Fruit fly (Drosophila melanogaster) whole organism, embryonic: Measurements from ENCODE around the gene Tailor.

Experiments used
- Blimp-1 ChIP-seq: fragments of 200-800 bp; sonication (Bioruptor generic); optimal IDR thresholded peaks from 3 replicates; lab custom pipeline; 2018; ENCODE audit warnings: missing biosample characterization, missing genetic modification characterization, mild to moderate bottlenecking, moderate library complexity, missing genetic modification reagents
- CG10267 ChIP-seq: fragments of 200-800 bp; sonication (Bioruptor generic); optimal IDR thresholded peaks from 2 replicates; lab custom pipeline; 2018; ENCODE audit warnings: missing biosample characterization, mild to moderate bottlenecking, missing genetic modification characterization, moderate library complexity
- CG10462 ChIP-seq: fragments of 200-800 bp; sonication (Bioruptor generic); optimal IDR thresholded peaks from 2 replicates; lab custom pipeline; 2016; ENCODE audit warnings: missing biosample characterization, missing genetic modification characterization
- CG10979 ChIP-seq: fragments of 200-800 bp; sonication (Bioruptor generic); optimal IDR thresholded peaks from 2 replicates; lab custom pipeline; 2018; ENCODE audit warnings: missing biosample characterization, mild to moderate bottlenecking, missing genetic modification characterization, moderate library complexity
- CG11723 ChIP-seq: fragments of 200-800 bp; sonication (Bioruptor generic); optimal IDR thresholded peaks from 2 replicates; lab custom pipeline; 2017; ENCODE audit warnings: missing biosample characterization, mild to moderate bottlenecking, missing genetic modification characterization
- CG12104 ChIP-seq: fragments of 200-800 bp; sonication (Bioruptor generic); optimal IDR thresholded peaks from 3 replicates; lab custom pipeline; 2016; ENCODE audit warnings: missing biosample characterization, missing genetic modification characterization
- CG13287 ChIP-seq: fragments of 200-800 bp; sonication (Bioruptor generic); IDR thresholded peaks from 2 replicates; pipeline ENCODE4 v1.3.6; 2022; ENCODE audit warnings: missing biosample characterization, missing genetic modification characterization; ENCODE audit not compliant: partially characterized antibody
- CG13894 ChIP-seq: fragments of 200-800 bp; sonication (Bioruptor generic); optimal IDR thresholded peaks from 3 replicates; lab custom pipeline; 2018; ENCODE audit warnings: missing biosample characterization, mild to moderate bottlenecking, missing genetic modification characterization, moderate library complexity
- CG14050 ChIP-seq: fragments of 200-800 bp; sonication (Bioruptor generic); IDR thresholded peaks from 3 replicates; pipeline ENCODE4 v1.3.6; 2022; ENCODE audit warnings: missing biosample characterization, missing genetic modification characterization
- CG15696 ChIP-seq: fragments of 200-800 bp; sonication (Bioruptor generic); optimal IDR thresholded peaks from 2 replicates; lab custom pipeline; 2019; ENCODE audit warnings: missing biosample characterization, mild to moderate bottlenecking, missing genetic modification characterization, moderate library complexity
- CG17328 ChIP-seq: fragments of 200-800 bp; sonication (Bioruptor generic); IDR thresholded peaks from 2 replicates; pipeline ENCODE4 v1.3.6; 2022; ENCODE audit warnings: missing biosample characterization, missing genetic modification characterization
- CG17802 ChIP-seq: fragments of 200-800 bp; sonication (Bioruptor generic); optimal IDR thresholded peaks from 2 replicates; lab custom pipeline; 2018; ENCODE audit warnings: missing biosample characterization, mild to moderate bottlenecking, missing genetic modification characterization, moderate library complexity
- CG18476 ChIP-seq: fragments of 200-800 bp; sonication (Bioruptor generic); optimal IDR thresholded peaks from 2 replicates; lab custom pipeline; 2016; ENCODE audit warnings: missing biosample characterization, mild to moderate bottlenecking, missing genetic modification characterization
- CG2129 ChIP-seq: fragments of 200-800 bp; sonication (Bioruptor generic); IDR thresholded peaks from 2 replicates; pipeline ENCODE4 v1.3.6; 2022; ENCODE audit warnings: missing biosample characterization, missing genetic modification characterization; ENCODE audit not compliant: partially characterized antibody
- CG3281 ChIP-seq: fragments of 200-800 bp; sonication (Bioruptor generic); optimal IDR thresholded peaks from 3 replicates; lab custom pipeline; 2017; ENCODE audit warnings: missing biosample characterization, mild to moderate bottlenecking, missing genetic modification characterization
- CG33213 ChIP-seq: fragments of 200-800 bp; sonication (Bioruptor generic); optimal IDR thresholded peaks from 3 replicates; lab custom pipeline; 2016; ENCODE audit warnings: missing biosample characterization, missing genetic modification characterization
- CG3726 ChIP-seq: fragments of 200-800 bp; sonication (Bioruptor generic); IDR thresholded peaks from 3 replicates; pipeline ENCODE4, ENCODE4 v1.3.6; 2022; ENCODE audit warnings: missing biosample characterization, missing genetic modification characterization
- CG4282 ChIP-seq: fragments of 200-800 bp; sonication (Bioruptor generic); optimal IDR thresholded peaks from 2 replicates; lab custom pipeline; 2016; ENCODE audit warnings: missing biosample characterization, missing genetic modification characterization
- CG6689 ChIP-seq: fragments of 200-800 bp; sonication (Bioruptor generic); IDR thresholded peaks from 2 replicates; pipeline ENCODE4 v1.3.6; 2022; ENCODE audit warnings: missing biosample characterization, missing genetic modification characterization
- CG7271 ChIP-seq: fragments of 200-800 bp; sonication (Bioruptor generic); optimal IDR thresholded peaks from 2 replicates; lab custom pipeline; 2018; ENCODE audit warnings: missing biosample characterization, mild to moderate bottlenecking, missing genetic modification characterization, moderate library complexity
- CG8388 ChIP-seq: fragments of 200-800 bp; sonication (Bioruptor generic); optimal IDR thresholded peaks from 2 replicates; lab custom pipeline; 2019; ENCODE audit warnings: missing biosample characterization, mild to moderate bottlenecking, missing genetic modification characterization, moderate library complexity
- CG8478 ChIP-seq: fragments of >200 bp; optimal IDR thresholded peaks from 2 replicates; lab custom pipeline; 2018
- CG8944 ChIP-seq: fragments of 200-800 bp; sonication (Bioruptor generic); optimal IDR thresholded peaks from 3 replicates; lab custom pipeline; 2016; ENCODE audit warnings: missing biosample characterization, missing genetic modification characterization
- D19B ChIP-seq: fragments of 200-800 bp; sonication (Bioruptor generic); optimal IDR thresholded peaks from 2 replicates; lab custom pipeline; 2017; ENCODE audit warnings: missing biosample characterization, mild to moderate bottlenecking, missing genetic modification characterization
- Dip2 ChIP-seq: fragments of 200-800 bp; sonication (Bioruptor generic); IDR thresholded peaks from 2 replicates; pipeline ENCODE4 v1.3.6; 2022; ENCODE audit warnings: missing biosample characterization, missing genetic modification characterization
- Doc2 ChIP-seq: fragments of 200-800 bp; sonication (Bioruptor generic); IDR thresholded peaks from 2 replicates; pipeline ENCODE4 v1.3.6; 2022; ENCODE audit warnings: missing biosample characterization, missing genetic modification characterization
- Hsf ChIP-seq: fragments of 200-800 bp; sonication (Bioruptor generic); optimal IDR thresholded peaks from 3 replicates; lab custom pipeline; 2016; ENCODE audit warnings: missing biosample characterization, missing genetic modification characterization
- Nf-YC ChIP-seq: fragments of 200-800 bp; optimal IDR thresholded peaks from 3 replicates; lab custom pipeline; 2019; ENCODE audit warnings: missing biosample characterization, mild to moderate bottlenecking, missing genetic modification characterization, moderate library complexity
- Rfx ChIP-seq: fragments of 200-800 bp; sonication (Bioruptor generic); IDR thresholded peaks from 2 replicates; pipeline ENCODE4 v1.3.6; 2022; ENCODE audit warnings: missing biosample characterization, missing genetic modification characterization
- ab ChIP-seq: fragments of 200-800 bp; sonication (Bioruptor generic); optimal IDR thresholded peaks from 2 replicates; lab custom pipeline; 2016; ENCODE audit warnings: missing biosample characterization, missing genetic modification characterization
- aop ChIP-seq: fragments of 200-800 bp; sonication (Bioruptor generic); IDR thresholded peaks from 2 replicates; pipeline ENCODE4 v1.3.6; 2022; ENCODE audit warnings: missing biosample characterization, missing genetic modification characterization
- ap ChIP-seq: fragments of 200-800 bp; sonication (Bioruptor generic); IDR thresholded peaks from 2 replicates; pipeline ENCODE4 v1.3.6; 2022; ENCODE audit warnings: missing biosample characterization, missing genetic modification characterization
- ase ChIP-seq: fragments of 200-800 bp; sonication (Bioruptor generic); IDR thresholded peaks from 3 replicates; pipeline ENCODE4 v1.3.6; 2022; ENCODE audit warnings: missing biosample characterization, missing genetic modification characterization
- chif ChIP-seq, 2 experiments: fragments of 200-800 bp; sonication (Bioruptor generic); optimal IDR thresholded peaks; 3 replicates each; lab custom pipeline; 2016; ENCODE audit warnings: missing biosample characterization in 2 of 2, missing genetic modification characterization in 2 of 2
- danr ChIP-seq: fragments of 200-800 bp; sonication (Bioruptor generic); IDR thresholded peaks from 2 replicates; pipeline ENCODE4 v1.3.6; 2022; ENCODE audit warnings: missing biosample characterization, missing genetic modification characterization
- dysf ChIP-seq: fragments of 200-800 bp; sonication (Bioruptor generic); IDR thresholded peaks from 3 replicates; pipeline ENCODE4 v1.3.6; 2022; ENCODE audit warnings: missing biosample characterization, missing genetic modification characterization
- en ChIP-seq: fragments of 200-800 bp; sonication (Bioruptor generic); optimal IDR thresholded peaks from 2 replicates; lab custom pipeline; 2016; ENCODE audit warnings: missing biosample characterization, missing genetic modification characterization
- fd96Cb ChIP-seq: fragments of 200-800 bp; sonication (Bioruptor generic); optimal IDR thresholded peaks from 2 replicates; lab custom pipeline; 2018; ENCODE audit warnings: missing biosample characterization, mild to moderate bottlenecking, missing genetic modification characterization, moderate library complexity
- gce ChIP-seq: fragments of 200-800 bp; sonication (Bioruptor generic); IDR thresholded peaks from 3 replicates; pipeline ENCODE4 v1.3.6; 2022; ENCODE audit warnings: missing biosample characterization, missing genetic modification characterization
- gsb-n ChIP-seq: fragments of 200-800 bp; sonication (Bioruptor generic); optimal IDR thresholded peaks from 3 replicates; lab custom pipeline; 2018; ENCODE audit warnings: missing biosample characterization, mild to moderate bottlenecking, missing genetic modification characterization
- h ChIP-seq: fragments of >200 bp; optimal IDR thresholded peaks from 2 replicates; lab custom pipeline; 2017
- hkb ChIP-seq, 2 experiments: fragments of 200-800 bp in 1 of 2; fragments of >200 bp in 1 of 2; sonication (Bioruptor generic) in 1 of 2; IDR thresholded peaks in 1 of 2; optimal IDR thresholded peaks in 1 of 2; 2 replicates each; pipeline versions ENCODE4 v1.3.6 to Lab custom; 2017 to 2022; ENCODE audit warnings: missing biosample characterization in 1 of 2, missing genetic modification characterization in 1 of 2
- nerfin-2 ChIP-seq: fragments of 200-800 bp; sonication (Bioruptor generic); IDR thresholded peaks from 2 replicates; pipeline ENCODE4 v1.3.6; 2022; ENCODE audit warnings: missing biosample characterization, missing genetic modification characterization; ENCODE audit not compliant: partially characterized antibody
- nmo ChIP-seq: fragments of 200-800 bp; sonication (Bioruptor generic); optimal IDR thresholded peaks from 2 replicates; lab custom pipeline; 2018; ENCODE audit warnings: missing biosample characterization, mild to moderate bottlenecking, missing genetic modification characterization, moderate library complexity
- odd ChIP-seq: fragments of 200-800 bp; sonication (Bioruptor generic); optimal IDR thresholded peaks from 2 replicates; lab custom pipeline; 2017; ENCODE audit warnings: missing biosample characterization, mild to moderate bottlenecking, missing genetic modification characterization
- repo ChIP-seq: fragments of 200-800 bp; sonication (Bioruptor generic); optimal IDR thresholded peaks from 2 replicates; lab custom pipeline; 2016; ENCODE audit warnings: missing biosample characterization, missing genetic modification characterization
- ro ChIP-seq: fragments of 200-800 bp; sonication (Bioruptor generic); IDR thresholded peaks from 2 replicates; pipeline ENCODE4 v1.3.6; 2022; ENCODE audit warnings: missing biosample characterization, missing genetic modification characterization
- run ChIP-seq: fragments of 200-800 bp; sonication (Bioruptor generic); optimal IDR thresholded peaks from 3 replicates; lab custom pipeline; 2018; ENCODE audit warnings: missing biosample characterization, mild to moderate bottlenecking, missing genetic modification characterization
- sens ChIP-seq: fragments of 200-800 bp; sonication (Bioruptor generic); peaks from one replicate; lab custom pipeline; 2016; ENCODE audit warnings: missing biosample characterization, missing genetic modification characterization
- sug ChIP-seq: fragments of 200-800 bp; optimal IDR thresholded peaks from 2 replicates; lab custom pipeline; 2019; ENCODE audit warnings: missing biosample characterization, mild to moderate bottlenecking, missing genetic modification characterization, moderate library complexity
- tgo ChIP-seq: fragments of 200-800 bp; sonication (Bioruptor generic); IDR thresholded peaks from 3 replicates; pipeline ENCODE4 v1.3.6; 2022; ENCODE audit warnings: missing biosample characterization, missing genetic modification characterization
- vvl ChIP-seq: fragments of 200-800 bp; sonication (Bioruptor generic); IDR thresholded peaks from 2 replicates; pipeline ENCODE4 v1.3.6; 2022; ENCODE audit warnings: missing biosample characterization, missing genetic modification characterization

The Tailor gene

DNA sequence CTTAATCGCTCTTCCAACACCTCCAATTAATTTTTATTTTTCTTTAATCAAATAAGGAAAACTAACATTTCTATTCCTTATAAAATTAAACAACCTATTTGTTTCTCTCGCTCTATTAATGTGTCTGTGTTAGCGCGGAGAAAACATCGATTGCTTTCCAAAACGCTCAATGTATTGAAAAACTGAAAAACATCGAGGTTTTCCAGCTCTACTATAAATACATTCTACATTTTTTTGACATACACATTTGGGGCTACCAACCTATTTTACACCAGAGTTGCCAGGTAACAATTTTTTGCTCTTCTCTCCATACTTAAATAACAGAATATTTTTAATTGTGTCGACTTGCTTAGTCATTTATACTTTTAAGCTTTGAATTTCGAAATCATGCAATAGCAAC, 6.0 kb upstream of the Tailor start (continued):
- TF ChIP-seq ro (GFP tag; lab: Robert Waterston, UW): no peak
- no peak for TF ChIP-seq en (GFP tag; lab: Kevin White, UChicago)
- no peak for TF ChIP-seq odd (GFP tag; lab: Kevin White, UChicago)
- no peak for TF ChIP-seq CG8478
- TF ChIP-seq CG17328: no peak
- no peak for TF ChIP-seq CG2129 (GFP tag; lab: Robert Waterston, UW)
- TF ChIP-seq Hsf (GFP tag; lab: Kevin White, UChicago): peak; percentile 34
- 0 out of 2 replicates have a peak, but pooled peaks have one; percentile 16 for TF ChIP-seq vvl (GFP tag; lab: Robert Waterston, UW)
- no peak for TF ChIP-seq ap
- no peak for TF ChIP-seq CG6689 (GFP tag; lab: Robert Waterston, UW)
- no peak for TF ChIP-seq CG11723 (GFP tag; lab: Kevin White, UChicago)
- TF ChIP-seq CG13894: no peak
- no peak for TF ChIP-seq CG18476 (GFP tag; lab: Kevin White, UChicago)
- TF ChIP-seq hkb (optimal IDR thresholded peaks at IDR 0.05; lab: Kevin White, UChicago): no peak
- TF ChIP-seq hkb (GFP tag; IDR thresholded peaks at IDR 0.05; lab: Robert Waterston, UW): no peak
- no peak for TF ChIP-seq CG8944 (GFP tag; lab: Kevin White, UChicago)
- peak; percentile 54 for TF ChIP-seq nmo (GFP tag; lab: Kevin White, UChicago)
- TF ChIP-seq CG7271 (tag; lab: Kevin White, UChicago): no peak
- TF ChIP-seq chif (GFP tag; optimal IDR thresholded peaks at IDR 0.05; lab: Kevin White, UChicago): peak in 1 of 2 experiments; percentile 7
- no peak for TF ChIP-seq ase
- TF ChIP-seq CG3726: no peak
- peak; percentile 25 for TF ChIP-seq CG8388 (GFP tag; lab: Kevin White, UChicago)
- peak; percentile 70 for TF ChIP-seq CG10267 (tag; lab: Kevin White, UChicago)
- peak; percentile 91 for TF ChIP-seq sens (GFP tag; lab: Kevin White, UChicago)
- no peak for TF ChIP-seq CG4282 (GFP tag; lab: Kevin White, UChicago)
- no peak for TF ChIP-seq ab (GFP tag; lab: Kevin White, UChicago)
- no peak for TF ChIP-seq Dip2
- no peak for TF ChIP-seq CG17802 (tag; lab: Kevin White, UChicago)
- no peak for TF ChIP-seq gce
- TF ChIP-seq h: no peak
- no peak for TF ChIP-seq fd96Cb
- peak; percentile 61 for TF ChIP-seq CG33213 (GFP tag; lab: Kevin White, UChicago)
- TF ChIP-seq nerfin-2 (GFP tag; lab: Robert Waterston, UW): no peak
- no peak for TF ChIP-seq CG12104
- TF ChIP-seq CG13287 (GFP tag; lab: Robert Waterston, UW): peak; percentile 80
- TF ChIP-seq CG10979: no peak
- TF ChIP-seq CG10462 (GFP tag; lab: Kevin White, UChicago): peak; percentile 23
- no peak for TF ChIP-seq Blimp-1 (GFP tag; lab: Kevin White, UChicago)
- TF ChIP-seq tgo (GFP tag; lab: Robert Waterston, UW): no peak
- TF ChIP-seq D19B (GFP tag; lab: Kevin White, UChicago): no peak
- no peak for TF ChIP-seq gsb-n
- no peak for TF ChIP-seq aop (GFP tag; lab: Robert Waterston, UW)
- peak; percentile 43; the same call in 1 of the 2 replicates for TF ChIP-seq Rfx (GFP tag; lab: Robert Waterston, UW)
- TF ChIP-seq CG15696 (tag; lab: Kevin White, UChicago): peak; percentile 30
- TF ChIP-seq Nf-YC (tag; lab: Kevin White, UChicago): peak; percentile 22
- no peak for TF ChIP-seq repo (GFP tag; lab: Kevin White, UChicago)
- peak; percentile 36 for TF ChIP-seq sug (tag; lab: Kevin White, UChicago)
- TF ChIP-seq dysf (GFP tag; lab: Robert Waterston, UW): no peak
- no peak for TF ChIP-seq CG3281 (GFP tag; lab: Kevin White, UChicago)
- TF ChIP-seq danr (GFP tag; lab: Robert Waterston, UW): no peak
- TF ChIP-seq CG14050: peak; percentile 36; the same call in 1 of the 3 replicates
- no peak for TF ChIP-seq run
- TF ChIP-seq Doc2: no peak
